Worm (Caenorhabditis elegans) whole organism, L4/young adult: ENCODE data around the gene ift-139.

ENCODE experiments used
- W03F9.2 ChIP-seq: fragments of 150-350 bp; optimal IDR thresholded peaks from 2 replicates; lab custom pipeline; 2014; ENCODE audit warnings: missing biosample characterization, missing genetic modification characterization
- dao-5 ChIP-seq: sonication (generic microtip); optimal IDR thresholded peaks from 2 replicates; lab custom pipeline; 2016; ENCODE audit warnings: missing genotype, missing genetic modification characterization, moderate library complexity, missing compliant biosample characterization
- him-1 ChIP-seq: sonication (generic microtip); optimal IDR thresholded peaks from 2 replicates; lab custom pipeline; 2016; ENCODE audit warnings: missing genotype, missing genetic modification reagents, missing genetic modification characterization, missing compliant biosample characterization

- TF ChIP-seq W03F9.2 (tag; lab: Kevin White, UChicago) (no peak), him-1 (tag; lab: Kevin White, UChicago) (no peak), dao-5 (tag; lab: Kevin White, UChicago) (no peak)
Observed at ce11 chrIII:6011310-6011709, 28.0 kb downstream of the ift-139 start.
